Worm (Caenorhabditis elegans) whole organism, late embryonic: ENCODE results near the gene E01G4.3.

Experiments used
- ama-1 ChIP-seq: fragments of 150-350 bp; optimal IDR thresholded peaks from 2 replicates; lab custom pipeline; 2014
- ceh-31 ChIP-seq: sonication (generic microtip); optimal IDR thresholded peaks from 2 replicates; lab custom pipeline; 2016; ENCODE audit warnings: missing genetic modification characterization, missing compliant biosample characterization
- ceh-45 ChIP-seq: fragments of 200-800 bp; sonication (Bioruptor generic); IDR thresholded peaks from 2 replicates; pipeline ENCODE4 v1.3.6; 2022; ENCODE audit warnings: missing genetic modification reagents, missing genetic modification characterization, missing compliant biosample characterization
- ceh-6 ChIP-seq: fragments of 200-800 bp; sonication (Bioruptor generic); optimal IDR thresholded peaks from 2 replicates; lab custom pipeline; 2018; ENCODE audit warnings: mild to moderate bottlenecking, missing genetic modification characterization, missing compliant biosample characterization
- pat-9 ChIP-seq: fragments of 200-800 bp; sonication (Bioruptor generic); optimal IDR thresholded peaks from 2 replicates; lab custom pipeline; 2018; ENCODE audit warnings: mild to moderate bottlenecking, missing genetic modification characterization, moderate library complexity, missing compliant biosample characterization
- sox-2 ChIP-seq: fragments of 200-800 bp; sonication (Bioruptor generic); IDR thresholded peaks from 2 replicates; pipeline ENCODE4 v1.3.6; 2022; ENCODE audit warnings: missing genetic modification reagents, missing genetic modification characterization, missing compliant biosample characterization
- tbx-2 ChIP-seq: sonication (generic microtip); optimal IDR thresholded peaks from 2 replicates; lab custom pipeline; 2016; ENCODE audit warnings: missing genetic modification characterization, missing compliant biosample characterization

DNA sequence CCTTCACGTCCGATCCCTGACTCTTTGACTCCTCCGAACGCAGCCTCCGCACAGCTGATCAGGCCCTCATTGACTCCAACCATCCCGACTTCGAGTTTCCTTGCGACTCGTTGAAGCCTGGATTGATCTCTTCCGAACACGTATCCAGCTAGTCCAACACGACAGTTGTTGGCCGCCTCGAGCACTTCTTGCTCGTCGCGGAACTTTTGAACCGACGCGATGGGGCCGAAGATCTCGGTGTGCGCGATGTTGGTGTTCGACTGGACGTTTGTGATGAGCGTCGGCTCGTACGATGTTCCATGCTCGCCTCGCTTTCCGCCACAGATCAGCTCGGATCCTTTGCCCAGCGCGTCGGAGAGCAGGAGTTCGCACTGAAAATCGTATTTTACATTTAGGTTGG is 18.2 kb upstream of the E01G4.3 start:
- TF ChIP-seq ceh-45 (GFP tag; lab: Robert Waterston, UW) (no peak), ceh-6 (no peak), ama-1 (lab: Kevin White, UChicago) (no peak), tbx-2 (no peak), pat-9 (tag; lab: Kevin White, UChicago) (no peak), sox-2 (GFP tag; lab: Robert Waterston, UW) (no peak), ceh-31 (tag; lab: Kevin White, UChicago) (no peak)
